Worm (Caenorhabditis elegans) whole organism, late embryonic: ENCODE measurements around the gene fbxb-3.

Source experiments
- F13H6.1 ChIP-seq: sonication (generic microtip); optimal IDR thresholded peaks from 2 replicates; lab custom pipeline; 2016; ENCODE audit warnings: missing genetic modification characterization, missing compliant biosample characterization
- K02D7.2 ChIP-seq: sonication (generic microtip); optimal IDR thresholded peaks from 2 replicates; lab custom pipeline; 2017; ENCODE audit warnings: mild to moderate bottlenecking, missing genetic modification characterization, missing compliant biosample characterization
- K09A11.1 ChIP-seq: sonication (generic microtip); optimal IDR thresholded peaks from 2 replicates; lab custom pipeline; 2017; ENCODE audit warnings: antibody characterized with exemption, mild to moderate bottlenecking, missing genetic modification characterization, missing compliant biosample characterization; ENCODE audit not compliant: insufficient read depth
- T23F11.4 ChIP-seq: fragments of 200-800 bp; sonication (Bioruptor generic); optimal IDR thresholded peaks from 2 replicates; lab custom pipeline; 2018; ENCODE audit warnings: mild to moderate bottlenecking, missing genetic modification characterization, missing compliant biosample characterization
- Y22D7AL.16 ChIP-seq: sonication (generic microtip); optimal IDR thresholded peaks from 2 replicates; lab custom pipeline; 2016; ENCODE audit warnings: missing genetic modification characterization, missing compliant biosample characterization
- ama-1 ChIP-seq: fragments of 150-350 bp; optimal IDR thresholded peaks from 2 replicates; lab custom pipeline; 2014
- ceh-22 ChIP-seq: sonication (generic microtip); optimal IDR thresholded peaks from 2 replicates; lab custom pipeline; 2017; ENCODE audit warnings: missing biosample characterization, missing genetic modification characterization
- ceh-30 ChIP-seq: fragments of 150-350 bp; optimal IDR thresholded peaks from 2 replicates; lab custom pipeline; 2014; ENCODE audit warnings: missing biosample characterization, missing genetic modification characterization
- ceh-31 ChIP-seq: sonication (generic microtip); optimal IDR thresholded peaks from 2 replicates; lab custom pipeline; 2016; ENCODE audit warnings: missing genetic modification characterization, missing compliant biosample characterization
- ceh-45 ChIP-seq: fragments of 200-800 bp; sonication (Bioruptor generic); IDR thresholded peaks from 2 replicates; pipeline ENCODE4 v1.3.6; 2022; ENCODE audit warnings: missing genetic modification reagents, missing genetic modification characterization, missing compliant biosample characterization
- ceh-48 ChIP-seq: sonication (generic microtip); optimal IDR thresholded peaks from 2 replicates; lab custom pipeline; 2016; ENCODE audit warnings: missing genetic modification characterization, inconsistent platforms, missing compliant biosample characterization
- ceh-6 ChIP-seq: fragments of 200-800 bp; sonication (Bioruptor generic); optimal IDR thresholded peaks from 2 replicates; lab custom pipeline; 2018; ENCODE audit warnings: mild to moderate bottlenecking, missing genetic modification characterization, missing compliant biosample characterization
- ceh-9 ChIP-seq: sonication (generic microtip); optimal IDR thresholded peaks from 2 replicates; lab custom pipeline; 2016; ENCODE audit warnings: mild to moderate bottlenecking, missing genetic modification characterization, inconsistent platforms, missing compliant biosample characterization
- elt-2 ChIP-seq: sonication (generic microtip); optimal IDR thresholded peaks from 2 replicates; lab custom pipeline; 2016; ENCODE audit warnings: missing genetic modification reagents, missing genetic modification characterization, missing compliant biosample characterization
- ets-4 ChIP-seq: sonication (generic microtip); optimal IDR thresholded peaks from 2 replicates; lab custom pipeline; 2016; ENCODE audit warnings: missing genetic modification characterization, missing compliant biosample characterization
- fax-1 ChIP-seq: sonication (generic microtip); optimal IDR thresholded peaks from 2 replicates; lab custom pipeline; 2016; ENCODE audit warnings: missing genotype, missing genetic modification characterization, missing compliant biosample characterization
- fkh-6 ChIP-seq: sonication (generic microtip); optimal IDR thresholded peaks from 2 replicates; lab custom pipeline; 2016; ENCODE audit warnings: missing genetic modification characterization, missing compliant biosample characterization
- gmeb-2 ChIP-seq: sonication (generic microtip); optimal IDR thresholded peaks from 2 replicates; lab custom pipeline; 2016; ENCODE audit warnings: missing genetic modification characterization, inconsistent platforms, missing compliant biosample characterization
- hlh-15 ChIP-seq: sonication (generic microtip); optimal IDR thresholded peaks from 2 replicates; lab custom pipeline; 2016; ENCODE audit warnings: missing genetic modification characterization, missing compliant biosample characterization
- hlh-30 ChIP-seq: sonication (generic microtip); optimal IDR thresholded peaks from 2 replicates; lab custom pipeline; 2017; ENCODE audit warnings: antibody characterized with exemption, missing genetic modification characterization, missing compliant biosample characterization; ENCODE audit not compliant: insufficient read depth
- lin-11 ChIP-seq: fragments of 200-800 bp; sonication (Bioruptor generic); optimal IDR thresholded peaks from 2 replicates; lab custom pipeline; 2018; ENCODE audit warnings: mild to moderate bottlenecking, missing genetic modification characterization, missing compliant biosample characterization
- madf-2 ChIP-seq: sonication (generic microtip); optimal IDR thresholded peaks from 2 replicates; lab custom pipeline; 2017; ENCODE audit warnings: missing genetic modification characterization, missing compliant biosample characterization
- pat-9 ChIP-seq: fragments of 200-800 bp; sonication (Bioruptor generic); optimal IDR thresholded peaks from 2 replicates; lab custom pipeline; 2018; ENCODE audit warnings: mild to moderate bottlenecking, missing genetic modification characterization, moderate library complexity, missing compliant biosample characterization
- pax-1 ChIP-seq: fragments of 150-350 bp; optimal IDR thresholded peaks from 2 replicates; lab custom pipeline; 2014; ENCODE audit warnings: missing biosample characterization, missing genetic modification characterization
- pqm-1 ChIP-seq: sonication (generic microtip); optimal IDR thresholded peaks from 2 replicates; lab custom pipeline; 2016; ENCODE audit warnings: missing genetic modification characterization, missing compliant biosample characterization
- pros-1 ChIP-seq: fragments of 150-350 bp; optimal IDR thresholded peaks from 2 replicates; lab custom pipeline; 2014; ENCODE audit warnings: missing biosample characterization, missing genetic modification reagents, missing genetic modification characterization
- ref-2 ChIP-seq: sonication (generic microtip); optimal IDR thresholded peaks from 2 replicates; lab custom pipeline; 2016; ENCODE audit warnings: missing genetic modification characterization, missing compliant biosample characterization
- sdc-2 ChIP-seq: sonication (generic microtip); optimal IDR thresholded peaks from 2 replicates; lab custom pipeline; 2016; ENCODE audit warnings: missing genotype, missing genetic modification characterization, missing compliant biosample characterization
- sox-2 ChIP-seq: fragments of 200-800 bp; sonication (Bioruptor generic); IDR thresholded peaks from 2 replicates; pipeline ENCODE4 v1.3.6; 2022; ENCODE audit warnings: missing genetic modification reagents, missing genetic modification characterization, missing compliant biosample characterization
- unc-3 ChIP-seq, 2 experiments: fragments of 200-800 bp in 1 of 2; sonication (Bioruptor generic) in 1 of 2; sonication (generic microtip) in 1 of 2; conservative IDR thresholded peaks in 1 of 2; optimal IDR thresholded peaks in 1 of 2; 2 replicates each; pipeline versions ENCODE4 v1.3.6 to Lab custom; 2016 to 2022; ENCODE audit warnings: missing compliant biosample characterization in 2 of 2, missing genetic modification characterization in 2 of 2, missing genetic modification reagents in 1 of 2
- unc-42 ChIP-seq: sonication (generic microtip); optimal IDR thresholded peaks from 2 replicates; lab custom pipeline; 2016; ENCODE audit warnings: missing genotype, missing genetic modification characterization, missing compliant biosample characterization
- unc-55 ChIP-seq: sonication (generic microtip); optimal IDR thresholded peaks from 2 replicates; lab custom pipeline; 2017; ENCODE audit warnings: missing biosample characterization, missing genetic modification reagents, missing genetic modification characterization
- zip-5 ChIP-seq: sonication (generic microtip); optimal IDR thresholded peaks from 2 replicates; lab custom pipeline; 2016; ENCODE audit warnings: missing genetic modification characterization, missing compliant biosample characterization

Gene fbxb-3

DNA sequence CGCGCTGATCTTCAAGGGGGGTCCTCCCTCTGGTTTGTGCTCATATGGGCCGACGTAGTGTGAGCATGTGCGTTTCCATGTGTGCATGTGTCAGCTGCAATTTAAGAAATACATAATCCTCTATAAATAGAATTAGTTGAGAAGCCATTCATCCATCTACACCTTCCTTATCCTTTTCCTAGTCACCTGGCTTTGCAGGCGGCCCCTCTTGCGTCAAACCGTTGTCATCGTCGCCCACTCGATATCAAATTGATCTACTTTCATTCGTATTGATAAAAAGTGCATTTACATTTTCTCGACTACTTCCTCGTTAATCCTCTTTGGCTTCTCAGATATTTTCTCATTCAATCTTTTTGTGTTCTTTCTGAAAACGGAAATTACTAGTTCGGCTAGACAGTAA is 26.7 kb upstream of the fbxb-3 start:
- TF ChIP-seq ceh-6 (GFP tag; lab: Kevin White, UChicago) (no peak), pax-1 (tag; lab: Kevin White, UChicago) (no peak), F13H6.1 (tag; lab: Kevin White, UChicago) (no peak), T23F11.4 (no peak), elt-2 (tag; lab: Kevin White, UChicago) (no peak), fkh-6 (tag; lab: Kevin White, UChicago) (no peak), fax-1 (no peak), sox-2 (GFP tag; lab: Robert Waterston, UW) (no peak), ceh-30 (tag; lab: Kevin White, UChicago) (no peak), unc-3 (GFP tag; conservative IDR thresholded peaks at IDR 0.05; lab: Robert Waterston, UW) (no peak), unc-3 (tag; optimal IDR thresholded peaks at IDR 0.05; lab: Kevin White, UChicago) (no peak), lin-11 (tag; lab: Kevin White, UChicago) (no peak), gmeb-2 (tag; lab: Kevin White, UChicago) (no peak), madf-2 (tag; lab: Kevin White, UChicago) (no peak), ceh-22 (tag; lab: Kevin White, UChicago) (no peak), unc-42 (tag; lab: Kevin White, UChicago) (no peak), ceh-48 (tag; lab: Kevin White, UChicago) (no peak)

DNA sequence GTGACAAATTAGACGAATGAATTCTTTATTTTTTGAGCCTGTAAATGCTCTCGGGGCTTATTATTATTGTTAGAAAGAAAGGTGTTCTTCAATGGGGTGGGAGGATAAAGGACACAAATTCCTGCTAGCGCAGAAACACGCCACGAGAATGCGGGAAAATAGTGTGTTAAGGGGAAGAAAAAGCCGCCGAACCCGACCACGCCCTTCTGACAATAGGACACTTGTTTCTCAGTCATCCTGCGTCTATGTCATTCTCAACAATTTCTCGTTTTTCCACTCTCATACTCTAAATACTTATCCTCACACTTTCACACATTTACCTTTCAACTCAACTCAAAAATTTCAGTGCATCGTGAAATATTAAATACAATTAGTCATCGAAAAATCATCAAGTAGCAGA is 24.9 kb upstream of the fbxb-3 start, which contains the start of gene M117.1:
Gene M117.1, plus strand, starts transcription at position 347 of the 400 bp plus-strand sequence.
- TF ChIP-seq unc-3 (GFP tag; conservative IDR thresholded peaks at IDR 0.05; lab: Robert Waterston, UW) (no peak), unc-3 (tag; optimal IDR thresholded peaks at IDR 0.05; lab: Kevin White, UChicago) (no peak), fkh-6 (tag; lab: Kevin White, UChicago) (no peak), pqm-1 (tag; lab: Kevin White, UChicago) (no peak), pax-1 (tag; lab: Kevin White, UChicago) (no peak), ceh-31 (tag; lab: Kevin White, UChicago) (no peak), ceh-9 (tag; lab: Kevin White, UChicago) (no peak), K09A11.1 (tag; lab: Kevin White, UChicago) (no peak), sox-2 (GFP tag; lab: Robert Waterston, UW) (no peak), pat-9 (tag; lab: Kevin White, UChicago) (no peak), ceh-45 (GFP tag; lab: Robert Waterston, UW) (no peak), Y22D7AL.16 (tag; lab: Kevin White, UChicago) (no peak), K02D7.2 (tag; lab: Kevin White, UChicago) (no peak), zip-5 (no peak), ref-2 (no peak), hlh-30 (no peak), hlh-15 (tag; lab: Kevin White, UChicago) (no peak)

DNA sequence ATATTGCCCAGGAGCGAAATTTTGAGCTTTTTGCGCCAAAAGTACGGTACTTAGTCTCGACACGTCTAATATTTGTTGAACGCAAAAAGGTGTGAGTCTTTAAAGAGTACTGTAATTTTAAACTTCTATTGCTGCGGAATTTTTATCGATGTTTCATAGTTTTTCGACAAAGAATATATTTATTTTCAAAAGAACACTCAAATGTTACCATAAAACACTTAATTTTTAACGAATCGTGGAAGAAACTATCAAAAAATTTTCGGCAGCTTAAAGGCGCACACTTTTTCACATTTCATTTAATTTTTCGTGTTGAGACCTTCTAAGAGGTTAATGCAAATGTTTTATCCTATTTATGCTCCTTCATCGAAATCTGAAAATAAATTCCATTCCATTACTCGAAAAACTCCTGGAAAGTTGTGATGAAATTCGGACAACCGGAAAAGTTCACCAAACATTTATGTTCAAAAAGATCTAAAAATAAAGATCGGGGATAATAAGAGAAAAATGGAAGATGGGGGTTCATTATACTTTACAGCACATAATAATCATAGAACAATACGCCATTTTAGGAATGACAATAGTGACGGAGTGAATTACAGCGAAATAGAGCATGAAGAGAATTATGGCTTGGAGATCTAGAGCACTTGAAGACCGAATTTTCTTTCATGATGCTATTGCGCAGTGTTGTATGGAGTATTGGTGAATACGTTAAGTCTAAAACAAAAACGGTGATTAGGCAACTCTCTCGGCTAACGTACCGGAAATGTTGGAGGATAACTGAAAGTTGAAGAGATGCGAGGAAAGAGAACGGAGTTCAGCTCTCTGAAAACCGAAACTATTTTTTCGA is 18.5 kb upstream of the fbxb-3 start:
- peak; percentile 63 for TF ChIP-seq ama-1 (lab: Kevin White, UChicago)
- no peak for TF ChIP-seq pros-1 (tag; lab: Kevin White, UChicago)
- no peak for TF ChIP-seq sdc-2 (tag; lab: Kevin White, UChicago)
- TF ChIP-seq Y22D7AL.16 (tag; lab: Kevin White, UChicago): no peak
- TF ChIP-seq K02D7.2 (tag; lab: Kevin White, UChicago): no peak
- TF ChIP-seq unc-55 (GFP tag; lab: Kevin White, UChicago): no peak
- TF ChIP-seq ref-2: no peak
- no peak for TF ChIP-seq ets-4 (tag; lab: Kevin White, UChicago)
- TF ChIP-seq, all 69 proteins: peak for 1
